Worm (Caenorhabditis elegans) whole organism, late embryonic: Measurements from ENCODE around the gene nhr-118.

Source experiments
- C08G9.2 ChIP-seq: sonication (generic microtip); optimal IDR thresholded peaks from 2 replicates; lab custom pipeline; 2016; ENCODE audit warnings: mild to moderate bottlenecking, missing genetic modification characterization, moderate library complexity, missing compliant biosample characterization
- C38D4.7 ChIP-seq: fragments of 200-800 bp; sonication (Bioruptor generic); optimal IDR thresholded peaks from 2 replicates; lab custom pipeline; 2018; ENCODE audit warnings: mild to moderate bottlenecking, missing genetic modification characterization, moderate library complexity, missing compliant biosample characterization
- F13H6.1 ChIP-seq: sonication (generic microtip); optimal IDR thresholded peaks from 2 replicates; lab custom pipeline; 2016; ENCODE audit warnings: missing genetic modification characterization, missing compliant biosample characterization
- K09A11.1 ChIP-seq: sonication (generic microtip); optimal IDR thresholded peaks from 2 replicates; lab custom pipeline; 2017; ENCODE audit warnings: antibody characterized with exemption, mild to moderate bottlenecking, missing genetic modification characterization, missing compliant biosample characterization; ENCODE audit not compliant: insufficient read depth
- T23F11.4 ChIP-seq: fragments of 200-800 bp; sonication (Bioruptor generic); optimal IDR thresholded peaks from 2 replicates; lab custom pipeline; 2018; ENCODE audit warnings: mild to moderate bottlenecking, missing genetic modification characterization, missing compliant biosample characterization
- ama-1 ChIP-seq: fragments of 150-350 bp; optimal IDR thresholded peaks from 2 replicates; lab custom pipeline; 2014
- ceh-14 ChIP-seq: sonication (generic microtip); optimal IDR thresholded peaks from 2 replicates; lab custom pipeline; 2016; ENCODE audit warnings: missing genotype, missing genetic modification characterization, missing compliant biosample characterization
- ceh-18 ChIP-seq: sonication (generic microtip); optimal IDR thresholded peaks from 2 replicates; lab custom pipeline; 2016; ENCODE audit warnings: missing genetic modification characterization, missing compliant biosample characterization
- ceh-19 ChIP-seq: fragments of 200-800 bp; sonication (Bioruptor generic); optimal IDR thresholded peaks from 2 replicates; lab custom pipeline; 2018; ENCODE audit warnings: mild to moderate bottlenecking, missing genetic modification characterization, missing compliant biosample characterization
- ceh-2 ChIP-seq: sonication (generic microtip); optimal IDR thresholded peaks from 2 replicates; lab custom pipeline; 2016; ENCODE audit warnings: missing genotype, missing genetic modification characterization, missing compliant biosample characterization
- ceh-22 ChIP-seq: sonication (generic microtip); optimal IDR thresholded peaks from 2 replicates; lab custom pipeline; 2017; ENCODE audit warnings: missing biosample characterization, missing genetic modification characterization
- ceh-24 ChIP-seq: sonication (generic microtip); optimal IDR thresholded peaks from 2 replicates; lab custom pipeline; 2016; ENCODE audit warnings: mild to moderate bottlenecking, missing genetic modification characterization, missing compliant biosample characterization
- ceh-30 ChIP-seq: fragments of 150-350 bp; optimal IDR thresholded peaks from 2 replicates; lab custom pipeline; 2014; ENCODE audit warnings: missing biosample characterization, missing genetic modification characterization
- ceh-31 ChIP-seq: sonication (generic microtip); optimal IDR thresholded peaks from 2 replicates; lab custom pipeline; 2016; ENCODE audit warnings: missing genetic modification characterization, missing compliant biosample characterization
- ceh-45 ChIP-seq: fragments of 200-800 bp; sonication (Bioruptor generic); IDR thresholded peaks from 2 replicates; pipeline ENCODE4 v1.3.6; 2022; ENCODE audit warnings: missing genetic modification reagents, missing genetic modification characterization, missing compliant biosample characterization
- ceh-48 ChIP-seq: sonication (generic microtip); optimal IDR thresholded peaks from 2 replicates; lab custom pipeline; 2016; ENCODE audit warnings: missing genetic modification characterization, inconsistent platforms, missing compliant biosample characterization
- dmd-4 ChIP-seq: sonication (generic microtip); optimal IDR thresholded peaks from 2 replicates; lab custom pipeline; 2016; ENCODE audit warnings: borderline replicate concordance, missing genetic modification characterization, missing compliant biosample characterization
- elt-2 ChIP-seq: sonication (generic microtip); optimal IDR thresholded peaks from 2 replicates; lab custom pipeline; 2016; ENCODE audit warnings: missing genetic modification reagents, missing genetic modification characterization, missing compliant biosample characterization
- ets-4 ChIP-seq: sonication (generic microtip); optimal IDR thresholded peaks from 2 replicates; lab custom pipeline; 2016; ENCODE audit warnings: missing genetic modification characterization, missing compliant biosample characterization
- fax-1 ChIP-seq: sonication (generic microtip); optimal IDR thresholded peaks from 2 replicates; lab custom pipeline; 2016; ENCODE audit warnings: missing genotype, missing genetic modification characterization, missing compliant biosample characterization
- fkh-6 ChIP-seq: sonication (generic microtip); optimal IDR thresholded peaks from 2 replicates; lab custom pipeline; 2016; ENCODE audit warnings: missing genetic modification characterization, missing compliant biosample characterization
- hlh-30 ChIP-seq: sonication (generic microtip); optimal IDR thresholded peaks from 2 replicates; lab custom pipeline; 2017; ENCODE audit warnings: antibody characterized with exemption, missing genetic modification characterization, missing compliant biosample characterization; ENCODE audit not compliant: insufficient read depth
- hlh-6 ChIP-seq: sonication (generic microtip); optimal IDR thresholded peaks from 2 replicates; lab custom pipeline; 2016; ENCODE audit warnings: missing genotype, missing genetic modification characterization, missing compliant biosample characterization
- hlh-8 ChIP-seq: sonication (generic microtip); optimal IDR thresholded peaks from 2 replicates; lab custom pipeline; 2016; ENCODE audit warnings: missing genotype, missing genetic modification characterization, missing compliant biosample characterization
- lim-6 ChIP-seq: sonication (generic microtip); optimal IDR thresholded peaks from 2 replicates; lab custom pipeline; 2016; ENCODE audit warnings: missing genetic modification characterization, missing compliant biosample characterization
- lin-11 ChIP-seq: fragments of 200-800 bp; sonication (Bioruptor generic); optimal IDR thresholded peaks from 2 replicates; lab custom pipeline; 2018; ENCODE audit warnings: mild to moderate bottlenecking, missing genetic modification characterization, missing compliant biosample characterization
- madf-2 ChIP-seq: sonication (generic microtip); optimal IDR thresholded peaks from 2 replicates; lab custom pipeline; 2017; ENCODE audit warnings: missing genetic modification characterization, missing compliant biosample characterization
- mec-3 ChIP-seq: sonication (generic microtip); optimal IDR thresholded peaks from 2 replicates; lab custom pipeline; 2016; ENCODE audit warnings: borderline replicate concordance, missing genetic modification characterization, missing compliant biosample characterization
- nhr-11 ChIP-seq: fragments of 150-350 bp; optimal IDR thresholded peaks from 2 replicates; lab custom pipeline; 2014; ENCODE audit warnings: missing biosample characterization, missing genetic modification characterization
- nhr-232 ChIP-seq: sonication (generic microtip); optimal IDR thresholded peaks from 2 replicates; lab custom pipeline; 2016; ENCODE audit warnings: missing genetic modification characterization, missing compliant biosample characterization
- npax-4 ChIP-seq: sonication (generic microtip); optimal IDR thresholded peaks from 2 replicates; lab custom pipeline; 2016; ENCODE audit warnings: missing genetic modification characterization, missing compliant biosample characterization
- odd-2 ChIP-seq: sonication (generic microtip); optimal IDR thresholded peaks from 2 replicates; lab custom pipeline; 2017; ENCODE audit warnings: antibody characterized with exemption, mild to moderate bottlenecking, missing genetic modification characterization, missing compliant biosample characterization
- pag-3 ChIP-seq: sonication (generic microtip); optimal IDR thresholded peaks from 2 replicates; lab custom pipeline; 2016; ENCODE audit warnings: missing compliant biosample characterization, missing genetic modification characterization, borderline replicate concordance
- pat-9 ChIP-seq: fragments of 200-800 bp; sonication (Bioruptor generic); optimal IDR thresholded peaks from 2 replicates; lab custom pipeline; 2018; ENCODE audit warnings: mild to moderate bottlenecking, missing genetic modification characterization, moderate library complexity, missing compliant biosample characterization
- sdc-2 ChIP-seq: sonication (generic microtip); optimal IDR thresholded peaks from 2 replicates; lab custom pipeline; 2016; ENCODE audit warnings: missing genotype, missing genetic modification characterization, missing compliant biosample characterization
- sox-2 ChIP-seq: fragments of 200-800 bp; sonication (Bioruptor generic); IDR thresholded peaks from 2 replicates; pipeline ENCODE4 v1.3.6; 2022; ENCODE audit warnings: missing genetic modification reagents, missing genetic modification characterization, missing compliant biosample characterization
- syd-9 ChIP-seq: sonication (generic microtip); optimal IDR thresholded peaks from 2 replicates; lab custom pipeline; 2016; ENCODE audit warnings: mild to moderate bottlenecking, missing genetic modification characterization, moderate library complexity, missing compliant biosample characterization
- tbx-2 ChIP-seq: sonication (generic microtip); optimal IDR thresholded peaks from 2 replicates; lab custom pipeline; 2016; ENCODE audit warnings: missing genetic modification characterization, missing compliant biosample characterization
- tbx-7 ChIP-seq: sonication (generic microtip); optimal IDR thresholded peaks from 2 replicates; lab custom pipeline; 2016; ENCODE audit warnings: missing genotype, missing genetic modification characterization, missing compliant biosample characterization
- unc-42 ChIP-seq: sonication (generic microtip); optimal IDR thresholded peaks from 2 replicates; lab custom pipeline; 2016; ENCODE audit warnings: missing genotype, missing genetic modification characterization, missing compliant biosample characterization
- zip-5 ChIP-seq: sonication (generic microtip); optimal IDR thresholded peaks from 2 replicates; lab custom pipeline; 2016; ENCODE audit warnings: missing genetic modification characterization, missing compliant biosample characterization

Gene nhr-118

ce11 chrV:4416710-4417109 lies 9.1 kb downstream of the nhr-118 start, which contains the start of gene Y47D7A.18:
TSS of gene Y47D7A.18 (minus strand) at chrV:4416810.
- no peak for TF ChIP-seq ama-1 (lab: Kevin White, UChicago)
- no peak for TF ChIP-seq lin-11 (tag; lab: Kevin White, UChicago)
- no peak for TF ChIP-seq ceh-45 (GFP tag; lab: Robert Waterston, UW)
- TF ChIP-seq hlh-30, result no peak
- no peak for TF ChIP-seq pag-3 (tag; lab: Kevin White, UChicago)
- no peak for TF ChIP-seq ceh-30 (tag; lab: Kevin White, UChicago)
- no peak for TF ChIP-seq ceh-31
- no peak for TF ChIP-seq syd-9 (tag; lab: Kevin White, UChicago)
- no peak for TF ChIP-seq pat-9 (tag; lab: Kevin White, UChicago)
- TF ChIP-seq ceh-18 (tag; lab: Kevin White, UChicago), result no peak
- TF ChIP-seq tbx-2 (tag; lab: Kevin White, UChicago), result no peak
- TF ChIP-seq fax-1 (tag; lab: Kevin White, UChicago), result no peak
- TF ChIP-seq mec-3 (tag; lab: Kevin White, UChicago), result no peak
- TF ChIP-seq sdc-2, result no peak
- no peak for TF ChIP-seq odd-2 (tag; lab: Kevin White, UChicago)
- no peak for TF ChIP-seq C08G9.2 (tag; lab: Kevin White, UChicago)

- no peak for TF ChIP-seq ceh-19 (GFP tag; lab: Kevin White, UChicago)
- TF ChIP-seq ceh-2, result no peak
- no peak for TF ChIP-seq elt-2
- no peak for TF ChIP-seq ceh-14 (tag; lab: Kevin White, UChicago)
- TF ChIP-seq nhr-11 (tag; lab: Kevin White, UChicago), result no peak
- no peak for TF ChIP-seq fkh-6 (tag; lab: Kevin White, UChicago)
- no peak for TF ChIP-seq ceh-48 (tag; lab: Kevin White, UChicago)
- TF ChIP-seq, all 69 proteins: peak for 0
These were observed 10.5 kb downstream of the nhr-118 start, which contains the start of gene Y47D7A.6 for ce11 chrV:4418116-4418515. TSS of gene Y47D7A.6 (minus strand) at chrV:4418216.

ce11 chrV:4419767-4420322 lies 12.2 kb downstream of the nhr-118 start, which contains the start of the genes Y47D7A.7 and Y47D7A.2:
TSS of gene Y47D7A.7 (minus strand) at chrV:4419867.
TSS of gene Y47D7A.2 (plus strand) at chrV:4420272.
- no peak for TF ChIP-seq ceh-2
- no peak for TF ChIP-seq tbx-7 (tag; lab: Kevin White, UChicago)
- TF ChIP-seq dmd-4 (tag; lab: Kevin White, UChicago), result no peak
- no peak for TF ChIP-seq ceh-24
- no peak for TF ChIP-seq ets-4 (tag; lab: Kevin White, UChicago)
- no peak for TF ChIP-seq sdc-2
- no peak for TF ChIP-seq pag-3 (tag; lab: Kevin White, UChicago)
- TF ChIP-seq K09A11.1 (tag; lab: Kevin White, UChicago), result no peak
- TF ChIP-seq F13H6.1 (tag; lab: Kevin White, UChicago), result no peak
- TF ChIP-seq tbx-2 (tag; lab: Kevin White, UChicago), result no peak
- no peak for TF ChIP-seq ceh-30 (tag; lab: Kevin White, UChicago)
- TF ChIP-seq madf-2 (tag; lab: Kevin White, UChicago), result no peak
- TF ChIP-seq C38D4.7, result no peak
- TF ChIP-seq nhr-232 (tag; lab: Kevin White, UChicago), result no peak
- no peak for TF ChIP-seq nhr-11 (tag; lab: Kevin White, UChicago)
- TF ChIP-seq C08G9.2 (tag; lab: Kevin White, UChicago), result no peak
- TF ChIP-seq hlh-6 (tag; lab: Kevin White, UChicago), result no peak
- TF ChIP-seq lim-6 (tag; lab: Kevin White, UChicago), result no peak
- no peak for TF ChIP-seq elt-2

ce11 chrV:4421475-4421874 lies 13.9 kb downstream of the nhr-118 start, which contains the start of gene skr-14:
TSS of gene skr-14 (minus strand) at chrV:4421575.
- no peak for TF ChIP-seq nhr-232 (tag; lab: Kevin White, UChicago)
- TF ChIP-seq npax-4 (tag; lab: Kevin White, UChicago), result no peak
- TF ChIP-seq nhr-11 (tag; lab: Kevin White, UChicago), result no peak
- no peak for TF ChIP-seq pat-9 (tag; lab: Kevin White, UChicago)
- TF ChIP-seq T23F11.4 (GFP tag; lab: Kevin White, UChicago), result no peak
- TF ChIP-seq unc-42 (tag; lab: Kevin White, UChicago), result no peak
- TF ChIP-seq ceh-22 (tag; lab: Kevin White, UChicago), result no peak
- TF ChIP-seq hlh-8 (tag; lab: Kevin White, UChicago), result no peak
- no peak for TF ChIP-seq fkh-6 (tag; lab: Kevin White, UChicago)
- TF ChIP-seq zip-5 (tag; lab: Kevin White, UChicago), result no peak
- TF ChIP-seq sox-2 (GFP tag; lab: Robert Waterston, UW), result no peak
